Fruit fly (Drosophila melanogaster): ENCODE results near the gene Cda4.

DNA sequence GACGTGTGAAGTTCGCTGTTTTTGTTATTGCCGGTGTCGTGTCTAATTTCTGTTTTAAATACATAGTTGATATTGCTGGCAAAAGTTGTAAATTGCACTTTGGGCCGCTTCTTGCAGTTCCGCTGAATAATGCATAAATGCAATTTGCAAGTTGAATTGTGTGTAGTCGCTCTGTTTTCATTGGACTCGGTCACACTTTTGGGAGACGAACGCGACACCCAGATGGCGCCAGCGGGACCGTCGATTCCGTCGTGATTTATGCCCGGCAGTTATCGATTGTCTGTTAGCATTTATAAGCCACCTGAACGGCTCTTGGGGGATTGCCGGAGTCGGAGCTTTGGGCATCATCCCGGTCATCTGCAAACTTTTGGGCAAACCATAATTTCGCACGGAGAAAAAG is 49.6 kb downstream of the Cda4 start:
- no peak for TF ChIP-seq h (GFP tag; optimal IDR thresholded peaks at IDR 0.05)
- TF ChIP-seq usp (GFP tag; optimal IDR thresholded peaks at IDR 0.05), result no peak
- no peak for TF ChIP-seq Myc (optimal IDR thresholded peaks at IDR 0.05)
- no peak for TF ChIP-seq pan (optimal IDR thresholded peaks at IDR 0.05)
- no peak for TF ChIP-seq Abd-B (GFP tag; optimal IDR thresholded peaks at IDR 0.05)
- no peak for TF ChIP-seq Hr83 (GFP tag; optimal IDR thresholded peaks at IDR 0.05; ENCODE audit: poor library complexity, severe bottlenecking)
- TF ChIP-seq psq (GFP tag; optimal IDR thresholded peaks at IDR 0.05), result no peak
- TF ChIP-seq Dif (GFP tag; optimal IDR thresholded peaks at IDR 0.05; ENCODE audit: partially characterized antibody), result no peak
- no peak for TF ChIP-seq CrebA (GFP tag; optimal IDR thresholded peaks at IDR 0.05; ENCODE audit: borderline replicate concordance)

Measured in whole organism, wandering third instar larva.